Worm (Caenorhabditis elegans) whole organism, young adult: ENCODE data around the gene bath-33.

Experiments used
- C06A6.2 ChIP-seq: fragments of 200-800 bp; sonication (Bioruptor generic); conservative IDR thresholded peaks from 2 replicates; pipeline ENCODE4 v1.3.6; 2022; ENCODE audit warnings: missing genetic modification characterization, missing compliant biosample characterization
- F10E7.11 ChIP-seq: sonication (generic microtip); optimal IDR thresholded peaks from 2 replicates; lab custom pipeline; 2017; ENCODE audit warnings: mild to moderate bottlenecking, missing genetic modification characterization, moderate library complexity, missing compliant biosample characterization
- F39B2.1 ChIP-seq: fragments of 200-800 bp; sonication (Bioruptor generic); IDR thresholded peaks from 2 replicates; pipeline ENCODE4 v1.3.6; 2022; ENCODE audit warnings: missing genetic modification reagents, missing genetic modification characterization, missing compliant biosample characterization
- F57A8.1 ChIP-seq: fragments of 200-800 bp; sonication (Bioruptor generic); optimal IDR thresholded peaks from 2 replicates; lab custom pipeline; 2018; ENCODE audit warnings: mild to moderate bottlenecking, missing genetic modification characterization, moderate library complexity, missing compliant biosample characterization
- K12H6.12 ChIP-seq: fragments of 200-800 bp; sonication (Bioruptor generic); optimal IDR thresholded peaks from 2 replicates; lab custom pipeline; 2018; ENCODE audit warnings: mild to moderate bottlenecking, missing genetic modification characterization, missing compliant biosample characterization
- Y53F4B.3 ChIP-seq: fragments of 200-800 bp; sonication (Bioruptor generic); IDR thresholded peaks from 2 replicates; pipeline ENCODE4 v1.3.6; 2022; ENCODE audit warnings: missing genetic modification reagents, missing genetic modification characterization, missing compliant biosample characterization
- Y95B8A.8 ChIP-seq: fragments of 200-800 bp; sonication (Bioruptor generic); IDR thresholded peaks from 2 replicates; pipeline ENCODE4 v1.3.6; 2022; ENCODE audit warnings: missing genetic modification reagents, missing genetic modification characterization, missing compliant biosample characterization
- akir-1 ChIP-seq: fragments of 200-800 bp; sonication (Bioruptor generic); optimal IDR thresholded peaks from 2 replicates; lab custom pipeline; 2018; ENCODE audit warnings: mild to moderate bottlenecking, missing genetic modification characterization, moderate library complexity, missing compliant biosample characterization
- ama-1 ChIP-seq, 3 experiments: fragments of 150-350 bp in 1 of 3; sonication (generic microtip) in 2 of 3; optimal IDR thresholded peaks; 2 replicates each; lab custom pipeline; 2014 to 2018; ENCODE audit warnings: missing biosample characterization in 2 of 3, missing genetic modification characterization in 2 of 3, missing genetic modification reagents in 2 of 3
- aptf-2 ChIP-seq: fragments of 200-800 bp; sonication (Bioruptor generic); conservative IDR thresholded peaks from 2 replicates; pipeline ENCODE4 v1.3.6; 2022; ENCODE audit warnings: missing genetic modification reagents, missing genetic modification characterization, missing compliant biosample characterization
- attf-3 ChIP-seq: fragments of 200-800 bp; sonication (Bioruptor generic); conservative IDR thresholded peaks from 2 replicates; pipeline ENCODE4 v1.3.6; 2022; ENCODE audit warnings: missing genetic modification reagents, missing genetic modification characterization, missing compliant biosample characterization
- attf-6 ChIP-seq: fragments of 200-800 bp; sonication (Bioruptor generic); IDR thresholded peaks from 2 replicates; pipeline ENCODE4 v1.3.6; 2022; ENCODE audit warnings: missing genetic modification reagents, missing genetic modification characterization, missing compliant biosample characterization
- bed-2 ChIP-seq: fragments of 200-800 bp; sonication (Bioruptor generic); IDR thresholded peaks from 2 replicates; pipeline ENCODE4 v1.3.6; 2022; ENCODE audit warnings: missing genetic modification reagents, missing genetic modification characterization, missing compliant biosample characterization
- ccch-3 ChIP-seq: fragments of 200-800 bp; sonication (Bioruptor generic); optimal IDR thresholded peaks from 2 replicates; lab custom pipeline; 2018; ENCODE audit warnings: mild to moderate bottlenecking, missing genetic modification characterization, missing compliant biosample characterization
- ceh-100 ChIP-seq: fragments of 200-800 bp; sonication (Bioruptor generic); IDR thresholded peaks from 2 replicates; pipeline ENCODE4 v1.3.6; 2022; ENCODE audit warnings: missing genetic modification reagents, missing genetic modification characterization, missing compliant biosample characterization
- ceh-27 ChIP-seq: fragments of 200-800 bp; sonication (Bioruptor generic); optimal IDR thresholded peaks from 2 replicates; lab custom pipeline; 2018; ENCODE audit warnings: mild to moderate bottlenecking, missing genetic modification characterization, moderate library complexity, missing compliant biosample characterization
- dox-1 ChIP-seq: fragments of 200-800 bp; sonication (Bioruptor generic); IDR thresholded peaks from 2 replicates; pipeline ENCODE4 v1.3.6; 2022; ENCODE audit warnings: missing genetic modification reagents, missing genetic modification characterization, missing compliant biosample characterization
- egl-44 ChIP-seq: fragments of 200-800 bp; sonication (Bioruptor generic); IDR thresholded peaks from 2 replicates; pipeline ENCODE4 v1.3.6; 2022; ENCODE audit warnings: missing genetic modification reagents, missing genetic modification characterization, missing compliant biosample characterization
- fkh-3 ChIP-seq: sonication (generic microtip); optimal IDR thresholded peaks from 2 replicates; lab custom pipeline; 2016; ENCODE audit warnings: mild to moderate bottlenecking, missing genetic modification characterization, missing compliant biosample characterization
- let-526 ChIP-seq: fragments of 200-800 bp; sonication (Bioruptor generic); IDR thresholded peaks from 2 replicates; pipeline ENCODE4 v1.3.6; 2022; ENCODE audit warnings: missing genetic modification reagents, missing genetic modification characterization, missing compliant biosample characterization
- let-607 ChIP-seq, 2 experiments: fragments of 200-800 bp in 1 of 2; sonication (Bioruptor generic) in 1 of 2; sonication (generic microtip) in 1 of 2; optimal IDR thresholded peaks; 2 replicates each; lab custom pipeline; 2016 to 2018; ENCODE audit warnings: mild to moderate bottlenecking in 2 of 2, missing compliant biosample characterization in 2 of 2, missing genetic modification characterization in 2 of 2, moderate library complexity in 2 of 2, missing genotype in 1 of 2
- lin-26 ChIP-seq: fragments of 200-800 bp; sonication (Bioruptor generic); IDR thresholded peaks from 2 replicates; pipeline ENCODE4 v1.3.6; 2022; ENCODE audit warnings: missing genetic modification reagents, missing genetic modification characterization, missing compliant biosample characterization
- lir-1 ChIP-seq: fragments of 200-800 bp; sonication (Bioruptor generic); conservative IDR thresholded peaks from 2 replicates; pipeline ENCODE4 v1.3.6; 2022; ENCODE audit warnings: missing genetic modification reagents, missing genetic modification characterization, missing compliant biosample characterization
- madf-10 ChIP-seq: sonication (generic microtip); optimal IDR thresholded peaks from 2 replicates; lab custom pipeline; 2016; ENCODE audit warnings: mild to moderate bottlenecking, missing genetic modification characterization, missing compliant biosample characterization
- mes-4 ChIP-seq: sonication (generic microtip); optimal IDR thresholded peaks from 2 replicates; lab custom pipeline; 2016; ENCODE audit warnings: missing genotype, missing genetic modification characterization, missing compliant biosample characterization
- nhr-80 ChIP-seq: sonication (generic microtip); optimal IDR thresholded peaks from 2 replicates; lab custom pipeline; 2016; ENCODE audit warnings: missing genetic modification characterization, missing compliant biosample characterization
- pha-4 ChIP-seq: fragments of 150-350 bp; sonication (generic microtip); optimal IDR thresholded peaks from 2 replicates; lab custom pipeline; 2014; ENCODE audit warnings: missing biosample characterization, missing genetic modification reagents, missing genetic modification characterization
- snpc-1.1 ChIP-seq: sonication (generic microtip); optimal IDR thresholded peaks from 2 replicates; lab custom pipeline; 2017; ENCODE audit warnings: missing genetic modification characterization, mild to moderate bottlenecking, missing compliant biosample characterization, antibody characterized with exemption, moderate library complexity, missing genotype, missing genetic modification reagents; ENCODE audit not compliant: insufficient read depth
- ztf-18 ChIP-seq: sonication (generic microtip); optimal IDR thresholded peaks from 2 replicates; lab custom pipeline; 2016; ENCODE audit warnings: missing genotype, mild to moderate bottlenecking, missing genetic modification characterization, missing compliant biosample characterization

bath-33 gene

ce11 chrII:1586305-1586704, 19.7 kb downstream of the bath-33 start, which contains the start of gene T07H3.8:
Gene T07H3.8, plus strand, starts transcription at chrII:1586605.
- no peak for TF ChIP-seq let-526 (GFP tag; lab: Robert Waterston, UW)
- TF ChIP-seq ceh-27 = no peak
- TF ChIP-seq F10E7.11 (tag; lab: Kevin White, UChicago) = no peak
- no peak for TF ChIP-seq egl-44 (GFP tag; lab: Robert Waterston, UW)
- no peak for TF ChIP-seq C06A6.2 (GFP tag; lab: Robert Waterston, UW)
- no peak for TF ChIP-seq snpc-1.1 (tag; lab: Kevin White, UChicago)
- no peak for TF ChIP-seq F57A8.1 (GFP tag; lab: Kevin White, UChicago)
- no peak for TF ChIP-seq F39B2.1 (GFP tag; lab: Robert Waterston, UW)
- no peak for TF ChIP-seq attf-6 (GFP tag; lab: Robert Waterston, UW)
- no peak for TF ChIP-seq K12H6.12 (tag; lab: Kevin White, UChicago)
- TF ChIP-seq lin-26 (GFP tag; lab: Robert Waterston, UW) = no peak
- no peak for TF ChIP-seq Y95B8A.8
- no peak for TF ChIP-seq let-607 (tag; optimal IDR thresholded peaks at IDR 0.05; lab: Kevin White, UChicago)
- no peak for TF ChIP-seq pha-4 (tag; lab: Kevin White, UChicago)
- TF ChIP-seq ccch-3 (GFP tag; lab: Kevin White, UChicago) = no peak
- TF ChIP-seq attf-3 = no peak

DNA sequence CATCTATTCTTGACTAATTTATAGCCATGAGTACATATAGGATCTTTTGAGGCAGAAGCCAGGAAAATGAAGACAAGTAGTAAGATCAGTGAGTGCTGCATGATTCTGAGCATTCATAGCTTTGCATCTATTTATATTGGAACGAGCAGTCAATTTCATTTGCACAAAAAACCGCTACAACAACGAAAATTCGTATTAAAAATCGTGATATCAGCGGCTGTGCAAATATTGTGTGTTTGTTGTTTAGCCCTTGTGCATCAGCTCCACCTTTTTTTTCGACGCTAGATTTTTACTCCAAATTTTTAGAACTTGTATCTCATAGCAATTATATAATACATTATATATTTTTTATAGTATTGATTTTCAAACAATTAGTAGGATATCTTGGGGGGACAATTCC, 21.8 kb downstream of the bath-33 start, which contains the start of gene clec-21:
clec-21 (minus strand) TSS at position 101 of the 400 bp plus-strand sequence.
- no peak for TF ChIP-seq pha-4 (tag; lab: Kevin White, UChicago)
- TF ChIP-seq, all 124 proteins: peak for 0

ce11 chrII:1579886-1580285, 26.1 kb downstream of the bath-33 start, which contains the start of gene math-38:
Gene math-38, minus strand, starts transcription at chrII:1579986.
- TF ChIP-seq nhr-80 = peak; percentile 22
- no peak for TF ChIP-seq attf-6 (GFP tag; lab: Robert Waterston, UW)
- no peak for TF ChIP-seq let-607 (tag; optimal IDR thresholded peaks at IDR 0.05; lab: Kevin White, UChicago)
- TF ChIP-seq Y53F4B.3 (GFP tag; lab: Robert Waterston, UW) = no peak

DNA sequence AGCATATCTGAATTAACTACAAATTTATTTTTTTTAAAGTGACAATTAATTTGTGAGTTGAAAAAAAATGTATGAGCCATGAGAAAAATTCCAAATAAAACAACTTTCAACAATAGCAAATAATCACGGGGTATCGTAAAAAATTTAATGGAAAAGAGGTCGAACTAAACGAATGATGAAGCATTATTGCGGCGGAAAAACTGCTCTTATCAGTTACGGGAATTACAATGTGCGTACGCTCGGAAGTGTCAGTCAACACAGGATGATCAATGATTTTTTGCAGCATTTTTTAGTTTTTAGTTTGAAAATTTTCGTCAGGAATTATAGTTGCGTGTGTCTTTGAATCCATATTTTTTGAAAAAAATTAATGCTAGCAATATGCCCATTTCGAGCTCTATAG, 29.2 kb downstream of the bath-33 start:
- TF ChIP-seq ama-1 (optimal IDR thresholded peaks at IDR 0.05; lab: Kevin White, UChicago) (no peak), ama-1 (GFP tag; optimal IDR thresholded peaks at IDR 0.05; lab: Kevin White, UChicago) (no peak), dox-1 (GFP tag; lab: Robert Waterston, UW) (peak; percentile 38; the same call in 1 of the 2 replicates), akir-1 (GFP tag; lab: Kevin White, UChicago) (no peak), snpc-1.1 (tag; lab: Kevin White, UChicago) (no peak), nhr-80 (peak; percentile 72)
- TF ChIP-seq, all 124 proteins: peak for 2

DNA sequence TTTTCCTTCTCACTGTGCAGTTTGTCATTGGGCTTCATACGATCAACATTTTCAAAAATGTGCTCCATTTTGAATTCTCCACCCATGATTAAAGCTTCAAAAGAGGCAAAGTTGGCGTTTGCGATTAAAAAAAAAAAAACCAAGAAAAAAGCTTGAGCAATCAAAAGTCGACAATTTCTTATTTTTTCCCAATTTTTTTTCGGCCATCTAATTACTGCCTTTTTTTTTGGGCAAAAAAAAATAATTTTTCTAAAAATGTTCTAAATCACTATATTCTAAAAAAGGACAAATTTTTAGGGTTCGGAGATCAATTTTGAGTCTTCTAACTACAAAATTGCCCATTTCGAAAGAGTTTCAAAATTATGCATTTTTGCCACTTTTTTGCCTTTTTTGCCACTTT, 29.9 kb downstream of the bath-33 start, which contains the start of gene K05F6.10:
K05F6.10 (minus strand) TSS at position 101 of the 400 bp plus-strand sequence.
- TF ChIP-seq lir-1 (GFP tag; lab: Robert Waterston, UW) (no peak), aptf-2 (no peak), ztf-18 (tag; lab: Kevin White, UChicago) (no peak), madf-10 (tag; lab: Kevin White, UChicago) (no peak), bed-2 (GFP tag; lab: Robert Waterston, UW) (no peak), lin-26 (GFP tag; lab: Robert Waterston, UW) (no peak), ceh-100 (GFP tag; lab: Robert Waterston, UW) (no peak), mes-4 (no peak), fkh-3 (tag; lab: Kevin White, UChicago) (no peak)
